Fruit fly (Drosophila melanogaster) whole organism, embryonic: ENCODE measurements around the gene haf.

Experiments
- BtbVII ChIP-seq: fragments of 200-800 bp; sonication (Bioruptor generic); optimal IDR thresholded peaks from 3 replicates; lab custom pipeline; 2017; ENCODE audit warnings: missing biosample characterization, mild to moderate bottlenecking, missing genetic modification characterization
- CG11504 ChIP-seq: fragments of 200-800 bp; sonication (Bioruptor generic); optimal IDR thresholded peaks from 3 replicates; lab custom pipeline; 2019; ENCODE audit warnings: missing biosample characterization, mild to moderate bottlenecking, missing genetic modification characterization, moderate library complexity
- CG12769 ChIP-seq: fragments of 200-800 bp; sonication (Bioruptor generic); optimal IDR thresholded peaks from 2 replicates; lab custom pipeline; 2019; ENCODE audit warnings: missing biosample characterization, mild to moderate bottlenecking, missing genetic modification characterization, moderate library complexity
- CG15514 ChIP-seq: fragments of 200-800 bp; sonication (Bioruptor generic); optimal IDR thresholded peaks from 3 replicates; lab custom pipeline; 2017; ENCODE audit warnings: missing biosample characterization, missing genetic modification characterization, mild to moderate bottlenecking, moderate library complexity, missing genetic modification reagents
- CG15696 ChIP-seq: fragments of 200-800 bp; sonication (Bioruptor generic); optimal IDR thresholded peaks from 2 replicates; lab custom pipeline; 2019; ENCODE audit warnings: missing biosample characterization, mild to moderate bottlenecking, missing genetic modification characterization, moderate library complexity
- CG16813 ChIP-seq: fragments of 200-800 bp; sonication (Bioruptor generic); IDR thresholded peaks from 3 replicates; pipeline ENCODE4 v1.3.6; 2022; ENCODE audit warnings: missing biosample characterization, missing genetic modification characterization; ENCODE audit not compliant: partially characterized antibody
- CG17186 ChIP-seq: fragments of 200-800 bp; sonication (Bioruptor generic); optimal IDR thresholded peaks from 3 replicates; lab custom pipeline; 2017; ENCODE audit warnings: missing biosample characterization, missing genetic modification reagents, missing genetic modification characterization
- CG17802 ChIP-seq: fragments of 200-800 bp; sonication (Bioruptor generic); optimal IDR thresholded peaks from 2 replicates; lab custom pipeline; 2018; ENCODE audit warnings: missing biosample characterization, mild to moderate bottlenecking, missing genetic modification characterization, moderate library complexity
- CG1832 ChIP-seq: fragments of 200-800 bp; sonication (Bioruptor generic); optimal IDR thresholded peaks from 2 replicates; lab custom pipeline; 2017; ENCODE audit warnings: missing biosample characterization, mild to moderate bottlenecking, missing genetic modification characterization, inconsistent platforms
- CG2889 ChIP-seq: fragments of 200-800 bp; sonication (Bioruptor generic); IDR thresholded peaks from 3 replicates; pipeline ENCODE4 v1.3.6; 2022; ENCODE audit warnings: missing biosample characterization, missing genetic modification characterization
- CG30403 ChIP-seq: fragments of 200-800 bp; sonication (Bioruptor generic); optimal IDR thresholded peaks from 3 replicates; lab custom pipeline; 2016; ENCODE audit warnings: missing biosample characterization, missing genetic modification characterization
- CG31365 ChIP-seq: fragments of 200-800 bp; sonication (Bioruptor generic); optimal IDR thresholded peaks from 2 replicates; lab custom pipeline; 2018; ENCODE audit warnings: missing biosample characterization, mild to moderate bottlenecking, missing genetic modification characterization
- CG31388 ChIP-seq: fragments of 200-800 bp; sonication (Bioruptor generic); optimal IDR thresholded peaks from 2 replicates; lab custom pipeline; 2016; ENCODE audit warnings: missing biosample characterization, missing genetic modification characterization
- CG4360 ChIP-seq: fragments of 200-800 bp; sonication (Bioruptor generic); IDR thresholded peaks from 2 replicates; pipeline ENCODE4 v1.3.6; 2022; ENCODE audit warnings: missing biosample characterization, missing genetic modification characterization
- CG5953 ChIP-seq: fragments of 200-800 bp; sonication (Bioruptor generic); IDR thresholded peaks from 2 replicates; pipeline ENCODE4 v1.3.6; 2022; ENCODE audit warnings: missing biosample characterization, missing genetic modification characterization
- CG6272 ChIP-seq: fragments of 200-800 bp; sonication (Bioruptor generic); IDR thresholded peaks from 2 replicates; pipeline ENCODE4 v1.3.6; 2022; ENCODE audit warnings: missing biosample characterization, missing genetic modification characterization
- CG6654 ChIP-seq: fragments of 200-800 bp; sonication (Bioruptor generic); optimal IDR thresholded peaks from 2 replicates; lab custom pipeline; 2017; ENCODE audit warnings: missing biosample characterization, mild to moderate bottlenecking, missing genetic modification characterization
- CG7928 ChIP-seq: fragments of 200-800 bp; sonication (Bioruptor generic); optimal IDR thresholded peaks from 2 replicates; lab custom pipeline; 2017; ENCODE audit warnings: missing biosample characterization, mild to moderate bottlenecking, missing genetic modification characterization
- CG8388 ChIP-seq: fragments of 200-800 bp; sonication (Bioruptor generic); optimal IDR thresholded peaks from 2 replicates; lab custom pipeline; 2019; ENCODE audit warnings: missing biosample characterization, mild to moderate bottlenecking, missing genetic modification characterization, moderate library complexity
- CG8944 ChIP-seq: fragments of 200-800 bp; sonication (Bioruptor generic); optimal IDR thresholded peaks from 3 replicates; lab custom pipeline; 2016; ENCODE audit warnings: missing biosample characterization, missing genetic modification characterization
- Dad ChIP-seq: fragments of 200-800 bp; sonication (Bioruptor generic); optimal IDR thresholded peaks from 3 replicates; lab custom pipeline; 2016; ENCODE audit warnings: missing biosample characterization, missing genetic modification characterization
- Deaf1 ChIP-seq: fragments of 200-800 bp; optimal IDR thresholded peaks from 3 replicates; lab custom pipeline; 2019; ENCODE audit warnings: missing biosample characterization, mild to moderate bottlenecking, missing genetic modification characterization, moderate library complexity
- Fer1 ChIP-seq: fragments of 200-800 bp; sonication (Bioruptor generic); optimal IDR thresholded peaks from 2 replicates; lab custom pipeline; 2017; ENCODE audit warnings: missing biosample characterization, mild to moderate bottlenecking, missing genetic modification characterization
- Fer2 ChIP-seq: fragments of 200-800 bp; sonication (Bioruptor generic); optimal IDR thresholded peaks from 2 replicates; lab custom pipeline; 2018; ENCODE audit warnings: missing biosample characterization, mild to moderate bottlenecking, missing genetic modification characterization, moderate library complexity
- MBD-R2 ChIP-seq: fragments of 200-800 bp; sonication (Bioruptor generic); IDR thresholded peaks from 2 replicates; pipeline ENCODE4 v1.3.6; 2022; ENCODE audit warnings: missing biosample characterization, missing genetic modification characterization
- Rfx ChIP-seq: fragments of 200-800 bp; sonication (Bioruptor generic); IDR thresholded peaks from 2 replicates; pipeline ENCODE4 v1.3.6; 2022; ENCODE audit warnings: missing biosample characterization, missing genetic modification characterization
- Sox100B ChIP-seq: fragments of 200-800 bp; sonication (Bioruptor generic); optimal IDR thresholded peaks from 3 replicates; lab custom pipeline; 2018; ENCODE audit warnings: missing biosample characterization, mild to moderate bottlenecking, missing genetic modification characterization
- Ssrp ChIP-seq: fragments of 200-800 bp; sonication (Bioruptor generic); optimal IDR thresholded peaks from 2 replicates; lab custom pipeline; 2018; ENCODE audit warnings: missing biosample characterization, mild to moderate bottlenecking, missing genetic modification characterization, moderate library complexity
- TFAM ChIP-seq: fragments of 200-800 bp; sonication (Bioruptor generic); optimal IDR thresholded peaks from 2 replicates; lab custom pipeline; 2017; ENCODE audit warnings: missing biosample characterization, missing genetic modification characterization, inconsistent platforms
- Xbp1 ChIP-seq: fragments of 200-800 bp; sonication (Bioruptor generic); optimal IDR thresholded peaks from 3 replicates; lab custom pipeline; 2016; ENCODE audit warnings: missing biosample characterization, mild to moderate bottlenecking, missing genetic modification characterization
- ab ChIP-seq: fragments of 200-800 bp; sonication (Bioruptor generic); optimal IDR thresholded peaks from 2 replicates; lab custom pipeline; 2016; ENCODE audit warnings: missing biosample characterization, missing genetic modification characterization
- ap ChIP-seq: fragments of 200-800 bp; sonication (Bioruptor generic); IDR thresholded peaks from 2 replicates; pipeline ENCODE4 v1.3.6; 2022; ENCODE audit warnings: missing biosample characterization, missing genetic modification characterization
- ash1 ChIP-seq: fragments of 200-800 bp; sonication (Bioruptor generic); optimal IDR thresholded peaks from 2 replicates; lab custom pipeline; 2018; ENCODE audit warnings: missing biosample characterization, mild to moderate bottlenecking, missing genetic modification characterization
- ato ChIP-seq: fragments of 200-800 bp; sonication (Bioruptor generic); IDR thresholded peaks from 2 replicates; pipeline ENCODE4 v1.3.6; 2022; ENCODE audit warnings: missing biosample characterization, missing genetic modification characterization; ENCODE audit not compliant: partially characterized antibody
- bbx ChIP-seq: fragments of 200-800 bp; sonication (Bioruptor generic); IDR thresholded peaks from 2 replicates; pipeline ENCODE4 v1.3.6; 2022; ENCODE audit warnings: missing biosample characterization, missing genetic modification characterization; ENCODE audit not compliant: partially characterized antibody
- chinmo ChIP-seq: fragments of 200-800 bp; sonication (Bioruptor generic); IDR thresholded peaks from 4 replicates; pipeline ENCODE4 v1.3.6; 2022; ENCODE audit warnings: missing biosample characterization, missing genetic modification characterization; ENCODE audit not compliant: partially characterized antibody
- ci ChIP-seq: fragments of 200-800 bp; sonication (Bioruptor generic); IDR thresholded peaks from 3 replicates; pipeline ENCODE4 v1.3.6; 2022; ENCODE audit warnings: missing biosample characterization, missing genetic modification characterization
- crol ChIP-seq: fragments of 200-800 bp; sonication (Bioruptor generic); IDR thresholded peaks from 2 replicates; pipeline ENCODE4 v1.3.6; 2022; ENCODE audit warnings: missing biosample characterization, missing genetic modification characterization
- dati ChIP-seq: fragments of 200-800 bp; sonication (Bioruptor generic); IDR thresholded peaks from 2 replicates; pipeline ENCODE4 v1.3.6; 2022; ENCODE audit warnings: missing biosample characterization, missing genetic modification characterization
- ftz-f1 ChIP-seq: fragments of 200-800 bp; sonication (Bioruptor generic); optimal IDR thresholded peaks from 2 replicates; lab custom pipeline; 2016; ENCODE audit warnings: missing biosample characterization, missing genetic modification characterization
- grn ChIP-seq: fragments of 200-800 bp; sonication (Bioruptor generic); optimal IDR thresholded peaks from 3 replicates; lab custom pipeline; 2017; ENCODE audit warnings: missing biosample characterization, missing genetic modification characterization
- h ChIP-seq: fragments of >200 bp; optimal IDR thresholded peaks from 2 replicates; lab custom pipeline; 2017
- insv ChIP-seq, 2 experiments: fragments of 200-800 bp; sonication (Bioruptor generic); optimal IDR thresholded peaks; 3 replicates each; lab custom pipeline; 2016 to 2018; ENCODE audit warnings: missing biosample characterization in 2 of 2, missing genetic modification characterization in 2 of 2
- lbe ChIP-seq: fragments of 200-800 bp; sonication (Bioruptor generic); optimal IDR thresholded peaks from 2 replicates; lab custom pipeline; 2016; ENCODE audit warnings: missing biosample characterization, mild to moderate bottlenecking, missing genetic modification characterization
- luna ChIP-seq: fragments of 200-800 bp; sonication (Bioruptor generic); optimal IDR thresholded peaks from 2 replicates; lab custom pipeline; 2016; ENCODE audit warnings: missing biosample characterization, missing genetic modification characterization
- mld ChIP-seq: fragments of 200-800 bp; sonication (Bioruptor generic); IDR thresholded peaks from 3 replicates; pipeline ENCODE4 v1.3.6; 2022; ENCODE audit warnings: missing biosample characterization, missing genetic modification characterization; ENCODE audit not compliant: partially characterized antibody
- nau ChIP-seq: fragments of 200-800 bp; sonication (Bioruptor generic); optimal IDR thresholded peaks from 3 replicates; lab custom pipeline; 2017; ENCODE audit warnings: missing biosample characterization, mild to moderate bottlenecking, missing genetic modification characterization, missing genetic modification reagents
- rib ChIP-seq: fragments of 200-800 bp; sonication (Bioruptor generic); IDR thresholded peaks from 2 replicates; pipeline ENCODE4 v1.3.6; 2022; ENCODE audit warnings: missing biosample characterization, missing genetic modification characterization
- sens-2 ChIP-seq: fragments of 200-800 bp; sonication (Bioruptor generic); IDR thresholded peaks from 2 replicates; pipeline ENCODE4 v1.3.6; 2022; ENCODE audit warnings: missing biosample characterization, missing genetic modification characterization
- slp2 ChIP-seq: fragments of 200-800 bp; sonication (Bioruptor generic); optimal IDR thresholded peaks from 2 replicates; lab custom pipeline; 2016; ENCODE audit warnings: missing biosample characterization, missing genetic modification characterization
- zfh2 ChIP-seq: fragments of 200-800 bp; sonication (Bioruptor generic); optimal IDR thresholded peaks from 2 replicates; lab custom pipeline; 2016; ENCODE audit warnings: missing biosample characterization, missing genetic modification characterization

The haf gene

DNA sequence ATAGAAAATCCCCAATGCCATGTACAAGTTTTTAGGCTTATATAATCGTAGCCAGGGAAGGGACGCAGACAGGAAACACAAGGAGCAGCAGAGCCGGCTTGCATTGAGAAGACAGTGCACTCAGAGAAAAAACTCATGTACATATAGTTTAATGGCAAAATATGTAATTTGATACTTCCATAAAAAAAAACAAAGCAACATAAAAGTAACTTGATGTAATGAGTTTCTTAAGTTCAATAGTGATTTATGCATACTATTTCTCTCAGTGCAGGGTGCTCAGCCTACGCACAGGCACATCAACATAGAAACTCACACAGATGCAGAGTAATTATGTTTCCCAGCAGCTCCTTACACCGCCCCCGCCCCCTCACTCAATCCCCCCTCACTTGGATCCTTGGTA, 65.9 kb downstream of the haf start (continued):
- TF ChIP-seq CG15514 (GFP tag; lab: Kevin White, UChicago) (peak; percentile 52), h (lab: Kevin White, UChicago) (no peak), ato (GFP tag; lab: Robert Waterston, UW) (no peak), CG11504 (peak; percentile 81), CG1832 (no peak), sens-2 (GFP tag; lab: Robert Waterston, UW) (0 out of 2 replicates have a peak, but pooled peaks have one; percentile 12), ftz-f1 (GFP tag; lab: Kevin White, UChicago) (no peak), nau (peak; percentile 25), chinmo (GFP tag; lab: Robert Waterston, UW) (no peak), CG8388 (peak; percentile 51), ap (GFP tag; lab: Robert Waterston, UW) (0 out of 2 replicates have a peak, but pooled peaks have one; percentile 38), lbe (no peak), Dad (GFP tag; lab: Kevin White, UChicago) (no peak), MBD-R2 (peak; percentile 49; the same call in 1 of the 2 replicates), crol (GFP tag; lab: Robert Waterston, UW) (peak; percentile 52), CG8944 (GFP tag; lab: Kevin White, UChicago) (peak; percentile 40), dati (GFP tag; lab: Robert Waterston, UW) (no peak), CG2889 (GFP tag; lab: Robert Waterston, UW) (peak; percentile 71; the same call in 2 of the 3 replicates), insv (GFP tag; optimal IDR thresholded peaks at IDR 0.05; lab: Kevin White, UChicago) (no peak), ci (GFP tag; lab: Robert Waterston, UW) (peak; percentile 77; the same call in 2 of the 3 replicates), CG15696 (tag; lab: Kevin White, UChicago) (no peak), Deaf1 (tag; lab: Kevin White, UChicago) (peak; percentile 46), grn (GFP tag; lab: Kevin White, UChicago) (no peak), luna (GFP tag; lab: Kevin White, UChicago) (no peak), CG31388 (GFP tag; lab: Kevin White, UChicago) (no peak), mld (GFP tag; lab: Robert Waterston, UW) (no peak), Rfx (GFP tag; lab: Robert Waterston, UW) (peak; percentile 71), Sox100B (GFP tag; lab: Kevin White, UChicago) (peak; percentile 59), TFAM (GFP tag; lab: Kevin White, UChicago) (no peak), Fer2 (tag; lab: Kevin White, UChicago) (no peak), ab (GFP tag; lab: Kevin White, UChicago) (no peak), CG7928 (GFP tag; lab: Kevin White, UChicago) (peak; percentile 6), CG6272 (GFP tag; lab: Robert Waterston, UW) (0 out of 2 replicates have a peak, but pooled peaks have one; percentile 20), bbx (GFP tag; lab: Robert Waterston, UW) (no peak), BtbVII (GFP tag; lab: Kevin White, UChicago) (peak; percentile 70), CG17802 (tag; lab: Kevin White, UChicago) (no peak), slp2 (GFP tag; lab: Kevin White, UChicago) (no peak), zfh2 (peak; percentile 27), Ssrp (tag; lab: Kevin White, UChicago) (peak; percentile 59), Fer1 (GFP tag; lab: Kevin White, UChicago) (peak; percentile 81), CG30403 (peak; percentile 69), rib (GFP tag; lab: Robert Waterston, UW) (no peak), CG31365 (tag; lab: Kevin White, UChicago) (no peak), CG12769 (tag; lab: Kevin White, UChicago) (peak; percentile 60), CG4360 (GFP tag; lab: Robert Waterston, UW) (0 out of 2 replicates have a peak, but pooled peaks have one; percentile 16), CG16813 (GFP tag; lab: Robert Waterston, UW) (no peak), ash1 (GFP tag; lab: Kevin White, UChicago) (no peak), Xbp1 (GFP tag; lab: Kevin White, UChicago) (peak; percentile 69), CG5953 (peak; percentile 61; the same call in 1 of the 2 replicates), CG6654 (peak; percentile 17), CG17186 (GFP tag; lab: Kevin White, UChicago) (no peak)
